Worm (Caenorhabditis elegans) whole organism, young adult: Measurements from ENCODE around the gene cest-8.

ENCODE experiments used
- B0035.1 ChIP-seq: sonication (generic microtip); optimal IDR thresholded peaks from 2 replicates; lab custom pipeline; 2016; ENCODE audit warnings: missing genetic modification characterization, mild to moderate bottlenecking, missing compliant biosample characterization, missing genotype, missing genetic modification reagents
- attf-6 ChIP-seq: fragments of 200-800 bp; sonication (Bioruptor generic); IDR thresholded peaks from 2 replicates; pipeline ENCODE4 v1.3.6; 2022; ENCODE audit warnings: missing genetic modification reagents, missing genetic modification characterization, missing compliant biosample characterization
- bed-1 ChIP-seq: fragments of 200-800 bp; sonication (Bioruptor generic); IDR thresholded peaks from 2 replicates; pipeline ENCODE4 v1.3.6; 2022; ENCODE audit warnings: missing genetic modification reagents, missing genetic modification characterization, missing compliant biosample characterization
- nhr-179 ChIP-seq: sonication (generic microtip); optimal IDR thresholded peaks from 2 replicates; lab custom pipeline; 2016; ENCODE audit warnings: mild to moderate bottlenecking, missing genetic modification characterization, missing compliant biosample characterization
- unc-130 ChIP-seq: sonication (generic microtip); optimal IDR thresholded peaks from 2 replicates; lab custom pipeline; 2016; ENCODE audit warnings: missing genetic modification reagents, missing genetic modification characterization, missing compliant biosample characterization
- ztf-28 ChIP-seq: fragments of 200-800 bp; sonication (Bioruptor generic); IDR thresholded peaks from 2 replicates; pipeline ENCODE4 v1.3.6; 2022; ENCODE audit warnings: missing genetic modification reagents, missing genetic modification characterization, missing compliant biosample characterization

DNA sequence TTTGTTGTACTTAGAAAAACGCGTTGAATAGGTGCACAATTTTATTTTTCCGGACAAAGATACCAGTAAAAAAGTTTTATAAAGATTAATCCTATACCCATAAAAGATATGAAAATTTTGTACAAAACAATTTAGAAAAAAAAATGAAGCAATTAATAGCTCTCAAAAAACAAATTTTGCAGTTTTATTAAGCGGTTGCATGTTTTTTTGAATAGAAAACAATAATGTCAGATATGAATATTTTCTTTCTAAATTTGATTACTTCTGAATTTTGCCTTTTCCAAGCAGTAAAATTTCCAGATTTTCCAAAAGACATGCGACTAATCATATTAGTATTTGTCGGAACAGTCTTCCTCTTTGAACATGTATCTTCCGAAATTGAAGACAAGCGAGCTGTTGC is 2.5 kb upstream of the cest-8 start, which contains the start of gene C23H4.8:
- TF ChIP-seq bed-1 (GFP tag; lab: Robert Waterston, UW) (no peak), nhr-179 (no peak), B0035.1 (tag; lab: Kevin White, UChicago) (no peak), ztf-28 (GFP tag; lab: Robert Waterston, UW) (no peak), attf-6 (GFP tag; lab: Robert Waterston, UW) (no peak), unc-130 (no peak)
